Worm (Caenorhabditis elegans): ENCODE data around the gene acbp-7.

Gene acbp-7

DNA sequence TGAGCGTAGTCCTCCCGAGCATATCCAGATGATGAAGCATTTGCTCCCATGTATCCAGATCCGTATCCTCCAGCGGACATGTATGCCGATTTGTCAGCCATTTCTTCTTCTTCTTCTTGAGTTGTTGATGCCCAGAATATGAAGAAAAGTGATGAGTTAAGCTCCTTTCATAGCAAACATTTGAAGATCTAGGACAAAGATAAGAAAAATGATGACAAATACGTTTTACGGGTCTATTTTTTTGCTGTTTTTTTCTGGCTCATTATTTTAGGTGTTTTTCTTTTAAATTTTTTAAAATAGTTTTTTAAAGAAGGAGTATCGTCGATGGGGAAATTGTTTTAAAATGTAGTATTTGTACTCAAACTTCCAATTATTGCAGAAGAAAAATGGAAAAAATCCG is 7.3 kb upstream of the acbp-7 start, which contains the start of gene nspd-9:
Gene nspd-9 (minus strand): TSS at position 101 of the 400 bp plus-strand sequence.
- TF ChIP-seq sox-4 (tag; optimal IDR thresholded peaks at IDR 0.05) (no peak), fkh-10 (GFP tag; optimal IDR thresholded peaks at IDR 0.05) (no peak), lim-6 (tag; optimal IDR thresholded peaks at IDR 0.05) (no peak), T23F11.4 (GFP tag; optimal IDR thresholded peaks at IDR 0.05) (no peak), ztf-16 (tag; optimal IDR thresholded peaks at IDR 0.05) (no peak), Y22D7AL.16 (tag; optimal IDR thresholded peaks at IDR 0.05) (no peak), ceh-30 (tag; optimal IDR thresholded peaks at IDR 0.05) (no peak), ceh-2 (tag; optimal IDR thresholded peaks at IDR 0.05) (no peak)

DNA sequence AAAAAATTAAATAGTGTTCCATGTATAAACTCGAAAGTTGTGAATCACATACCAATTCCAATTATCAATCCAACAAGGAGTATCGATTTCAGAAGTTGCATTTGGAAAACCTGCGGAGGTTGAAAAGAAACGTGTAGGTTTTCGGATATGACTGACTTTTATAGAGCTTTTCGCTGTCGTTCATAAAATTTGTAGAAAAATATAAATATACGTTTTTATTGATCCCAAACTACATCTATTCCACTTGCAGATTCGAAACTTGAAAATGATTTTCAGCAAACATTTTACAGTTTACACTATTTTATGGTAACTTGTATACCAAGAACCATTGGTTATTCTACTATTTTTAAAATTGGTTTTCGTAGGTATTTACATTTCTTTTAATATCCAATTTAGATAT is 4.6 kb downstream of the acbp-7 start, which contains the start of gene clec-156:
Gene clec-156 (minus strand): TSS at position 101 of the 400 bp plus-strand sequence.
- TF ChIP-seq fkh-6 (tag; optimal IDR thresholded peaks at IDR 0.05) (no peak), unc-3 (GFP tag; conservative IDR thresholded peaks at IDR 0.05) (no peak), unc-3 (tag; optimal IDR thresholded peaks at IDR 0.05) (no peak), fkh-10 (GFP tag; optimal IDR thresholded peaks at IDR 0.05) (no peak), ceh-18 (tag; optimal IDR thresholded peaks at IDR 0.05) (no peak)

DNA sequence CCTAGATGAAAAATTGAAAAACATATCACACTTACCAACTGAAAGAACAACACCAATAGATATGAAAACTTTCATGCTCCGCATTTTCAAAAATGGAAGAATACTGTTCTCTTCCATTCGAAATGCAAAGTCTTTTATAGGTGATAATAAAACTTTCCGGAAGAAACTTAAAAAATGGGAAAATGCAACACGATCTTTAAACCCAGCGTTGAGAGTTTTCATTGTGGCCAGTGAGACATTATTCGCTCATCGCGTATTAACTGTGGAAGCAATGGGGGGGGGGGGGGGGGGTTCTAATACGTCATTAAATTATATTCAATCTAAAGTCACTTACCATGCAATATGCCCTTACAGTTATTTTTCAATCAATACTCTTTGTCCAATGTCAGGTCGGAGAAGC is 6.8 kb downstream of the acbp-7 start, which contains the start of the genes clec-157 and fkh-5:
Gene clec-157 (minus strand): TSS at position 101 of the 400 bp plus-strand sequence.
Gene fkh-5 (plus strand): TSS at position 336 of the 400 bp plus-strand sequence.
- TF ChIP-seq eyg-1 (tag; optimal IDR thresholded peaks at IDR 0.05) (no peak), che-1 (tag; optimal IDR thresholded peaks at IDR 0.05) (no peak), lim-6 (tag; optimal IDR thresholded peaks at IDR 0.05) (no peak), sox-2 (GFP tag; IDR thresholded peaks at IDR 0.05) (no peak), ceh-45 (GFP tag; IDR thresholded peaks at IDR 0.05) (no peak), T23F11.4 (GFP tag; optimal IDR thresholded peaks at IDR 0.05) (no peak), elt-4 (tag; optimal IDR thresholded peaks at IDR 0.05) (no peak), dmd-4 (tag; optimal IDR thresholded peaks at IDR 0.05; ENCODE audit: borderline replicate concordance) (no peak), ceh-18 (tag; optimal IDR thresholded peaks at IDR 0.05) (no peak), pqm-1 (tag; optimal IDR thresholded peaks at IDR 0.05) (no peak), pros-1 (tag; optimal IDR thresholded peaks at IDR 0.05) (no peak), lin-11 (tag; optimal IDR thresholded peaks at IDR 0.05) (no peak), tbx-7 (tag; optimal IDR thresholded peaks at IDR 0.05) (no peak), npax-4 (tag; optimal IDR thresholded peaks at IDR 0.05) (no peak), ttx-3 (tag; optimal IDR thresholded peaks at IDR 0.05) (no peak), ref-2 (tag; optimal IDR thresholded peaks at IDR 0.05) (no peak)

DNA sequence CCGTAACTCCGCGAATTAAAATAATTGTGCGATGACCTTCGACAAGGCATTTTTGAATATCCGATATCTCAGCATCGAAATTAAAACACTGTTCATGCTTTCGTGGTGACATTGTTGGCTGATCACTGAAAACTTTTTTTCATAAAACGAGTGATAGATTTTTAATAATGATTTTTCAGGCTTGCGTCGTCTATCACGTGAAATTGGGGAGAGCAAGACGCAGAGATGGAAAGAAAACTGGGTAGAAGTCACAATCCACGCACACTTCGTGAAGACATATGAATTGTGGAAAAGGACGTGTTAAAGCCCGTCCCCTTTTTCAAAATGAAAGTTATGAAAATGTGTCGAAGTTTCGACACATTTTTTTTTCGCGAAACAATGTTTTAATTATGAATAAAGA is 12.2 kb downstream of the acbp-7 start, which contains the start of gene nonu-1:
Gene nonu-1 (minus strand): TSS at position 169 of the 400 bp plus-strand sequence.
- TF ChIP-seq hlh-30 (tag; optimal IDR thresholded peaks at IDR 0.05; ENCODE audit: insufficient read depth) (peak; percentile 81), T23F11.4 (GFP tag; optimal IDR thresholded peaks at IDR 0.05) (no peak), ceh-9 (tag; optimal IDR thresholded peaks at IDR 0.05) (no peak), pat-9 (tag; optimal IDR thresholded peaks at IDR 0.05) (no peak)

DNA sequence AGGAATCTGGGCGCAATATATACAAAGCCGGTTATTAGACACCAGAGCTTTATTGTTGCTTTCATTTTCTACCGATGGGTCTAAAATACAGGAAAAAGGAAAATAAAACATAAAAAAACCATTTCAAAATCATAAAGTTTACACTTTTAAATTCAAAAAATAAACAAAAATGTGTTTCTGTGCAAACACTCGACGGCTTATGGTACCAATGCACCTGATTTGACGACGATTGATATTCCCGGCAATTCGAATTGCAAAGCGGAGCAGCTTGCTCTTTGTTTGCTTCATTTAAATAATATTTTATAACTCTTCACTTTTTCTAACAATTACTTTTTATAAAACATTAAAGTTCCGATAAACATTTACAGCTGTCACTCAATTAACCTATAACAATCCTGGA is 12.6 kb downstream of the acbp-7 start, which contains the start of gene F26A1.1:
Gene F26A1.1 (plus strand): TSS at position 369 of the 400 bp plus-strand sequence.
- TF ChIP-seq unc-42 (tag; optimal IDR thresholded peaks at IDR 0.05), result no peak
- TF ChIP-seq C08G9.2 (tag; optimal IDR thresholded peaks at IDR 0.05), result no peak
- no peak for TF ChIP-seq pax-1 (tag; optimal IDR thresholded peaks at IDR 0.05)
- no peak for TF ChIP-seq nfya-1 (tag; optimal IDR thresholded peaks at IDR 0.05)
- no peak for TF ChIP-seq che-1 (tag; optimal IDR thresholded peaks at IDR 0.05)
- no peak for TF ChIP-seq ceh-24 (tag; optimal IDR thresholded peaks at IDR 0.05)
- TF ChIP-seq ceh-14 (tag; optimal IDR thresholded peaks at IDR 0.05), result no peak
- no peak for TF ChIP-seq K02D7.2 (tag; optimal IDR thresholded peaks at IDR 0.05)
- no peak for TF ChIP-seq ceh-22 (tag; optimal IDR thresholded peaks at IDR 0.05)
- TF ChIP-seq npax-4 (tag; optimal IDR thresholded peaks at IDR 0.05), result no peak
- TF ChIP-seq lim-6 (tag; optimal IDR thresholded peaks at IDR 0.05), result no peak
- TF ChIP-seq ztf-16 (tag; optimal IDR thresholded peaks at IDR 0.05), result no peak
- no peak for TF ChIP-seq fkh-6 (tag; optimal IDR thresholded peaks at IDR 0.05)
- no peak for TF ChIP-seq dmd-4 (tag; optimal IDR thresholded peaks at IDR 0.05; ENCODE audit: borderline replicate concordance)
- no peak for TF ChIP-seq tbx-7 (tag; optimal IDR thresholded peaks at IDR 0.05)
